Fruit fly (Drosophila melanogaster) whole organism, embryonic: Measurements from ENCODE around the gene CG43672.
A peak's percentile ranks its signal among the peaks of the same experiment; 100 is the strongest.

Experiments used
- Adf1 ChIP-seq: fragments of 200-800 bp; sonication (Bioruptor generic); IDR thresholded peaks from 2 replicates; pipeline ENCODE4 v1.3.6; 2022; ENCODE audit warnings: missing biosample characterization, missing genetic modification characterization
- Asciz ChIP-seq: fragments of 200-800 bp; sonication (Bioruptor generic); optimal IDR thresholded peaks from 2 replicates; lab custom pipeline; 2017; ENCODE audit warnings: missing biosample characterization, mild to moderate bottlenecking, missing genetic modification characterization, missing genetic modification reagents
- B-H1 ChIP-seq: fragments of 200-800 bp; sonication (Bioruptor generic); IDR thresholded peaks from 3 replicates; pipeline ENCODE4 v1.3.6; 2022; ENCODE audit warnings: missing biosample characterization, missing genetic modification characterization
- CG11504 ChIP-seq: fragments of 200-800 bp; sonication (Bioruptor generic); optimal IDR thresholded peaks from 3 replicates; lab custom pipeline; 2019; ENCODE audit warnings: missing biosample characterization, mild to moderate bottlenecking, missing genetic modification characterization, moderate library complexity
- CG12236 ChIP-seq: fragments of 200-800 bp; sonication (Bioruptor generic); optimal IDR thresholded peaks from 2 replicates; lab custom pipeline; 2016; ENCODE audit warnings: missing biosample characterization, missing genetic modification characterization
- CG13624 ChIP-seq: fragments of 200-800 bp; sonication (Bioruptor generic); optimal IDR thresholded peaks from 2 replicates; lab custom pipeline; 2016; ENCODE audit warnings: missing biosample characterization, missing genetic modification characterization
- CG14667 ChIP-seq: fragments of 200-800 bp; sonication (Bioruptor generic); IDR thresholded peaks from 2 replicates; pipeline ENCODE4 v1.3.6; 2022; ENCODE audit warnings: missing biosample characterization, missing genetic modification characterization
- CG15479 ChIP-seq: fragments of 200-800 bp; sonication (Bioruptor generic); optimal IDR thresholded peaks from 3 replicates; lab custom pipeline; 2019; ENCODE audit warnings: missing biosample characterization, mild to moderate bottlenecking, missing genetic modification characterization, moderate library complexity
- CG17612 ChIP-seq: fragments of 200-800 bp; sonication (Bioruptor generic); IDR thresholded peaks from 2 replicates; pipeline ENCODE4 v1.3.6; 2022; ENCODE audit warnings: missing biosample characterization, missing genetic modification characterization
- CG17829 ChIP-seq: fragments of 200-800 bp; optimal IDR thresholded peaks from 2 replicates; lab custom pipeline; 2019; ENCODE audit warnings: missing biosample characterization, mild to moderate bottlenecking, missing genetic modification characterization, moderate library complexity
- CG31388 ChIP-seq: fragments of 200-800 bp; sonication (Bioruptor generic); optimal IDR thresholded peaks from 2 replicates; lab custom pipeline; 2016; ENCODE audit warnings: missing biosample characterization, missing genetic modification characterization
- CG3163 ChIP-seq: fragments of 200-800 bp; sonication (Bioruptor generic); optimal IDR thresholded peaks from 3 replicates; lab custom pipeline; 2016; ENCODE audit warnings: missing biosample characterization, missing genetic modification characterization
- CG5953 ChIP-seq: fragments of 200-800 bp; sonication (Bioruptor generic); IDR thresholded peaks from 2 replicates; pipeline ENCODE4 v1.3.6; 2022; ENCODE audit warnings: missing biosample characterization, missing genetic modification characterization
- CG8924 ChIP-seq: fragments of 200-800 bp; optimal IDR thresholded peaks from 3 replicates; lab custom pipeline; 2019; ENCODE audit warnings: missing biosample characterization, mild to moderate bottlenecking, missing genetic modification characterization, moderate library complexity
- CG9215 ChIP-seq: fragments of 200-800 bp; sonication (Bioruptor generic); IDR thresholded peaks from 2 replicates; pipeline ENCODE4 v1.3.6; 2022; ENCODE audit warnings: missing biosample characterization, missing genetic modification characterization
- CG9727 ChIP-seq: fragments of 200-800 bp; sonication (Bioruptor generic); optimal IDR thresholded peaks from 3 replicates; lab custom pipeline; 2017; ENCODE audit warnings: missing biosample characterization, mild to moderate bottlenecking, missing genetic modification characterization
- CG9797 ChIP-seq: fragments of 200-800 bp; sonication (Bioruptor generic); optimal IDR thresholded peaks from 3 replicates; lab custom pipeline; 2018; ENCODE audit warnings: missing biosample characterization, mild to moderate bottlenecking, missing genetic modification characterization
- Chrac-16 ChIP-seq: fragments of 200-800 bp; sonication (Bioruptor generic); optimal IDR thresholded peaks from 3 replicates; lab custom pipeline; 2016; ENCODE audit warnings: missing biosample characterization, missing genetic modification characterization
- Dad ChIP-seq: fragments of 200-800 bp; sonication (Bioruptor generic); optimal IDR thresholded peaks from 3 replicates; lab custom pipeline; 2016; ENCODE audit warnings: missing biosample characterization, missing genetic modification characterization
- Deaf1 ChIP-seq: fragments of 200-800 bp; optimal IDR thresholded peaks from 3 replicates; lab custom pipeline; 2019; ENCODE audit warnings: missing biosample characterization, mild to moderate bottlenecking, missing genetic modification characterization, moderate library complexity
- Doc2 ChIP-seq: fragments of 200-800 bp; sonication (Bioruptor generic); IDR thresholded peaks from 2 replicates; pipeline ENCODE4 v1.3.6; 2022; ENCODE audit warnings: missing biosample characterization, missing genetic modification characterization
- Drgx ChIP-seq: fragments of 200-800 bp; sonication (Bioruptor generic); IDR thresholded peaks from 2 replicates; pipeline ENCODE4 v1.3.6; 2022; ENCODE audit warnings: missing biosample characterization, missing genetic modification characterization
- GATAe ChIP-seq: fragments of 200-800 bp; sonication (Bioruptor generic); conservative IDR thresholded peaks from 2 replicates; pipeline ENCODE4 v1.3.6; 2022; ENCODE audit warnings: missing biosample characterization, missing genetic modification characterization
- H2.0 ChIP-seq: fragments of 200-800 bp; sonication (Bioruptor generic); IDR thresholded peaks from 2 replicates; pipeline ENCODE4 v1.3.6; 2022; ENCODE audit warnings: missing biosample characterization, missing genetic modification characterization
- HLH4C ChIP-seq: fragments of 200-800 bp; sonication (Bioruptor generic); IDR thresholded peaks from 3 replicates; pipeline ENCODE4 v1.3.6; 2022; ENCODE audit warnings: missing biosample characterization, missing genetic modification characterization; ENCODE audit not compliant: partially characterized antibody
- HmgZ ChIP-seq: fragments of 200-800 bp; sonication (Bioruptor generic); optimal IDR thresholded peaks from 2 replicates; lab custom pipeline; 2018; ENCODE audit warnings: missing biosample characterization, mild to moderate bottlenecking, missing genetic modification characterization
- MBD-R2 ChIP-seq: fragments of 200-800 bp; sonication (Bioruptor generic); IDR thresholded peaks from 2 replicates; pipeline ENCODE4 v1.3.6; 2022; ENCODE audit warnings: missing biosample characterization, missing genetic modification characterization
- NfI ChIP-seq: fragments of 200-800 bp; sonication (Bioruptor generic); optimal IDR thresholded peaks from 3 replicates; lab custom pipeline; 2018; ENCODE audit warnings: missing biosample characterization, mild to moderate bottlenecking, missing genetic modification characterization, moderate library complexity
- Six4 ChIP-seq: fragments of 200-800 bp; sonication (Bioruptor generic); optimal IDR thresholded peaks from 2 replicates; lab custom pipeline; 2016; ENCODE audit warnings: missing biosample characterization, missing genetic modification characterization
- Xbp1 ChIP-seq: fragments of 200-800 bp; sonication (Bioruptor generic); optimal IDR thresholded peaks from 3 replicates; lab custom pipeline; 2016; ENCODE audit warnings: missing biosample characterization, mild to moderate bottlenecking, missing genetic modification characterization
- ab ChIP-seq: fragments of 200-800 bp; sonication (Bioruptor generic); optimal IDR thresholded peaks from 2 replicates; lab custom pipeline; 2016; ENCODE audit warnings: missing biosample characterization, missing genetic modification characterization
- abd-A ChIP-seq: fragments of 200-800 bp; sonication (Bioruptor generic); optimal IDR thresholded peaks from 3 replicates; lab custom pipeline; 2019; ENCODE audit warnings: missing biosample characterization, mild to moderate bottlenecking, missing genetic modification characterization, moderate library complexity
- cato ChIP-seq: fragments of 200-800 bp; sonication (Bioruptor generic); optimal IDR thresholded peaks from 2 replicates; lab custom pipeline; 2016; ENCODE audit warnings: missing biosample characterization, missing genetic modification characterization, borderline replicate concordance
- chif ChIP-seq, 2 experiments: fragments of 200-800 bp; sonication (Bioruptor generic); optimal IDR thresholded peaks; 3 replicates each; lab custom pipeline; 2016; ENCODE audit warnings: missing biosample characterization in 2 of 2, missing genetic modification characterization in 2 of 2
- crc ChIP-seq: fragments of 200-800 bp; sonication (Bioruptor generic); optimal IDR thresholded peaks from 2 replicates; lab custom pipeline; 2016; ENCODE audit warnings: missing biosample characterization, missing genetic modification characterization
- cwo ChIP-seq: fragments of 200-800 bp; sonication (Bioruptor generic); optimal IDR thresholded peaks from 3 replicates; lab custom pipeline; 2017; ENCODE audit warnings: missing biosample characterization, missing genetic modification characterization, mild to moderate bottlenecking, moderate library complexity, missing genetic modification reagents
- dmrt99B ChIP-seq: fragments of 200-800 bp; sonication (Bioruptor generic); optimal IDR thresholded peaks from 2 replicates; lab custom pipeline; 2018; ENCODE audit warnings: missing biosample characterization, mild to moderate bottlenecking, missing genetic modification characterization, moderate library complexity
- emc ChIP-seq: fragments of 200-800 bp; sonication (Bioruptor generic); optimal IDR thresholded peaks from 2 replicates; lab custom pipeline; 2016; ENCODE audit warnings: missing biosample characterization, missing genetic modification characterization
- eyg ChIP-seq: fragments of 200-800 bp; sonication (Bioruptor generic); optimal IDR thresholded peaks from 3 replicates; lab custom pipeline; 2016; ENCODE audit warnings: missing biosample characterization, missing genetic modification characterization
- grn ChIP-seq: fragments of 200-800 bp; sonication (Bioruptor generic); optimal IDR thresholded peaks from 3 replicates; lab custom pipeline; 2017; ENCODE audit warnings: missing biosample characterization, missing genetic modification characterization
- her ChIP-seq: fragments of 200-800 bp; sonication (Bioruptor generic); optimal IDR thresholded peaks from 2 replicates; lab custom pipeline; 2016; ENCODE audit warnings: missing biosample characterization, missing genetic modification characterization
- knrl ChIP-seq: fragments of 200-800 bp; sonication (Bioruptor generic); IDR thresholded peaks from 3 replicates; pipeline ENCODE4 v1.3.6; 2022; ENCODE audit warnings: missing biosample characterization, missing genetic modification characterization; ENCODE audit not compliant: partially characterized antibody
- lbe ChIP-seq: fragments of 200-800 bp; sonication (Bioruptor generic); optimal IDR thresholded peaks from 2 replicates; lab custom pipeline; 2016; ENCODE audit warnings: missing biosample characterization, mild to moderate bottlenecking, missing genetic modification characterization
- lilli ChIP-seq: fragments of 200-800 bp; sonication (Bioruptor generic); optimal IDR thresholded peaks from 3 replicates; lab custom pipeline; 2016; ENCODE audit warnings: missing biosample characterization, missing genetic modification characterization
- lov ChIP-seq, 2 experiments: fragments of 200-800 bp in 1 of 2; fragments of >200 bp in 1 of 2; sonication (Bioruptor generic) in 1 of 2; IDR thresholded peaks in 1 of 2; optimal IDR thresholded peaks in 1 of 2; 2 replicates in 1 of 2; 3 replicates in 1 of 2; pipeline versions ENCODE4 v1.3.6 to Lab custom; 2017 to 2022; ENCODE audit warnings: missing biosample characterization in 1 of 2, missing genetic modification characterization in 1 of 2
- pzg ChIP-seq: fragments of 200-800 bp; sonication (Bioruptor generic); optimal IDR thresholded peaks from 3 replicates; lab custom pipeline; 2018; ENCODE audit warnings: missing biosample characterization, mild to moderate bottlenecking, missing genetic modification characterization, moderate library complexity
- rib ChIP-seq: fragments of 200-800 bp; sonication (Bioruptor generic); IDR thresholded peaks from 2 replicates; pipeline ENCODE4 v1.3.6; 2022; ENCODE audit warnings: missing biosample characterization, missing genetic modification characterization
- ssp ChIP-seq: fragments of 200-800 bp; sonication (Bioruptor generic); IDR thresholded peaks from 2 replicates; pipeline ENCODE4 v1.3.6; 2022; ENCODE audit warnings: missing biosample characterization, missing genetic modification characterization
- toy ChIP-seq: fragments of 200-800 bp; sonication (Bioruptor generic); IDR thresholded peaks from 2 replicates; pipeline ENCODE4 v1.3.6; 2022; ENCODE audit warnings: missing biosample characterization, missing genetic modification characterization
- vvl ChIP-seq: fragments of 200-800 bp; sonication (Bioruptor generic); IDR thresholded peaks from 2 replicates; pipeline ENCODE4 v1.3.6; 2022; ENCODE audit warnings: missing biosample characterization, missing genetic modification characterization

Gene CG43672

dm6 chrX:15760447-15761297 lies 12.1 kb upstream of the CG43672 start, which contains the start of the genes Graf and mRpL3:
Gene Graf, minus strand, starts transcription at chrX:15760733.
Gene mRpL3, plus strand, starts transcription at chrX:15761248.
- TF ChIP-seq B-H1 (GFP tag; lab: Robert Waterston, UW) (no peak), Drgx (GFP tag; lab: Robert Waterston, UW) (no peak), NfI (GFP tag; lab: Kevin White, UChicago) (no peak), lilli (no peak), CG31388 (GFP tag; lab: Kevin White, UChicago) (no peak), Doc2 (no peak), rib (no peak), HLH4C (peak; percentile 91), dmrt99B (tag; lab: Kevin White, UChicago) (no peak), Deaf1 (tag; lab: Kevin White, UChicago) (no peak), CG17612 (GFP tag; lab: Robert Waterston, UW) (no peak), pzg (GFP tag; lab: Kevin White, UChicago) (peak; percentile 34), CG12236 (no peak), emc (GFP tag; lab: Kevin White, UChicago) (no peak), CG13624 (no peak), CG9797 (no peak), CG3163 (GFP tag; lab: Kevin White, UChicago) (no peak), chif (GFP tag; optimal IDR thresholded peaks at IDR 0.05; lab: Kevin White, UChicago) (no peak), CG15479 (GFP tag; lab: Kevin White, UChicago) (no peak), Adf1 (GFP tag; lab: Robert Waterston, UW) (no peak), her (GFP tag; lab: Kevin White, UChicago) (no peak), ssp (GFP tag; lab: Robert Waterston, UW) (peak; percentile 84), cwo (GFP tag; lab: Kevin White, UChicago) (no peak), toy (no peak), CG9727 (no peak), vvl (GFP tag; lab: Robert Waterston, UW) (no peak), eyg (no peak), CG14667 (GFP tag; lab: Robert Waterston, UW) (no peak), CG8924 (tag; lab: Kevin White, UChicago) (peak; percentile 30), CG9215 (no peak), crc (no peak), CG5953 (no peak), Chrac-16 (GFP tag; lab: Kevin White, UChicago) (no peak), HmgZ (tag; lab: Kevin White, UChicago) (no peak), Six4 (GFP tag; lab: Kevin White, UChicago) (no peak), MBD-R2 (no peak), lov (optimal IDR thresholded peaks at IDR 0.05; lab: Kevin White, UChicago) (no peak), lov (GFP tag; IDR thresholded peaks at IDR 0.05; lab: Robert Waterston, UW) (no peak), CG11504 (no peak), GATAe (GFP tag; lab: Robert Waterston, UW) (no peak), Dad (GFP tag; lab: Kevin White, UChicago) (no peak), lbe (GFP tag; lab: Kevin White, UChicago) (no peak), grn (GFP tag; lab: Kevin White, UChicago) (peak; percentile 14), abd-A (tag; lab: Kevin White, UChicago) (no peak), H2.0 (GFP tag; lab: Robert Waterston, UW) (no peak), knrl (GFP tag; lab: Robert Waterston, UW) (peak; percentile 89), cato (GFP tag; lab: Kevin White, UChicago) (no peak), Xbp1 (GFP tag; lab: Kevin White, UChicago) (no peak), ab (GFP tag; lab: Kevin White, UChicago) (no peak), CG17829 (tag; lab: Kevin White, UChicago) (no peak), Asciz (GFP tag; lab: Kevin White, UChicago) (no peak)
